Fruit fly (Drosophila melanogaster) Kc167 (cell line): ENCODE data around the gene CG4291.

Source experiments
- Myc ChIP-seq: fragments of >200 bp; optimal IDR thresholded peaks from 2 replicates; lab custom pipeline; 2017; ENCODE audit warnings: missing external identifiers
- h ChIP-seq: fragments of >200 bp; optimal IDR thresholded peaks from 3 replicates; lab custom pipeline; 2018; ENCODE audit warnings: missing external identifiers
- psq ChIP-seq: fragments of >200 bp; optimal IDR thresholded peaks from 2 replicates; lab custom pipeline; 2017; ENCODE audit warnings: missing external identifiers

dm6 chr2L:821242-821985 lies 31.1 kb downstream of the CG4291 start, which contains the start of gene CG3662:
- TF ChIP-seq Myc (lab: Kevin White, UChicago) (no peak), h (lab: Kevin White, UChicago) (no peak), psq (lab: Kevin White, UChicago) (no peak)
